Worm (Caenorhabditis elegans) whole organism, L4 larva: ENCODE results near the gene acy-2.

Experiments used
- F26F4.8 ChIP-seq: fragments of 200-800 bp; sonication (Bioruptor generic); conservative IDR thresholded peaks from 2 replicates; pipeline ENCODE4 v1.3.6; 2022; ENCODE audit warnings: missing genetic modification characterization, missing compliant biosample characterization
- R02D3.7 ChIP-seq: fragments of 150-350 bp; sonication (generic microtip); optimal IDR thresholded peaks from 3 replicates; lab custom pipeline; 2014; ENCODE audit warnings: missing biosample characterization, missing genetic modification characterization
- Y105C5A.15 ChIP-seq: fragments of 200-800 bp; sonication (Bioruptor generic); IDR thresholded peaks from 2 replicates; pipeline ENCODE4 v1.3.6; 2022; ENCODE audit warnings: missing genetic modification characterization, missing compliant biosample characterization
- Y48G9A.11 ChIP-seq: fragments of 200-800 bp; sonication (Bioruptor generic); IDR thresholded peaks from 2 replicates; pipeline ENCODE4 v1.3.6; 2022; ENCODE audit warnings: missing genetic modification reagents, missing genetic modification characterization, missing compliant biosample characterization
- Y5F2A.4 ChIP-seq: fragments of 200-800 bp; sonication (Bioruptor generic); optimal IDR thresholded peaks from 2 replicates; lab custom pipeline; 2018; ENCODE audit warnings: mild to moderate bottlenecking, missing genetic modification characterization, missing compliant biosample characterization
- ZK337.2 ChIP-seq: fragments of 200-800 bp; sonication (Bioruptor generic); IDR thresholded peaks from 2 replicates; pipeline ENCODE4 v1.3.6; 2022; ENCODE audit warnings: missing genetic modification reagents, missing genetic modification characterization, missing compliant biosample characterization
- aly-2 ChIP-seq: sonication (generic microtip); optimal IDR thresholded peaks from 2 replicates; lab custom pipeline; 2018; ENCODE audit warnings: missing biosample characterization, missing genetic modification characterization
- arid-1 ChIP-seq: fragments of 200-800 bp; sonication (Bioruptor generic); conservative IDR thresholded peaks from 2 replicates; pipeline ENCODE4 v1.3.6; 2022; ENCODE audit warnings: missing genetic modification reagents, missing genetic modification characterization, missing compliant biosample characterization
- ceh-20 ChIP-seq: fragments of 200-800 bp; sonication (Bioruptor generic); IDR thresholded peaks from 2 replicates; pipeline ENCODE4 v1.3.6; 2022; ENCODE audit warnings: missing genetic modification reagents, missing genetic modification characterization, missing compliant biosample characterization
- ceh-32 ChIP-seq: sonication (generic microtip); optimal IDR thresholded peaks from 2 replicates; lab custom pipeline; 2016; ENCODE audit warnings: mild to moderate bottlenecking, missing genetic modification characterization, missing compliant biosample characterization; ENCODE audit not compliant: poor library complexity
- ceh-44 ChIP-seq: fragments of 200-800 bp; sonication (Bioruptor generic); IDR thresholded peaks from 2 replicates; pipeline ENCODE4 v1.3.6; 2022; ENCODE audit warnings: missing genetic modification reagents, missing genetic modification characterization, missing compliant biosample characterization
- ces-1 ChIP-seq: fragments of 150-350 bp; sonication (generic microtip); optimal IDR thresholded peaks from 4 replicates; lab custom pipeline; 2014; ENCODE audit warnings: missing biosample characterization, missing genetic modification reagents, missing genetic modification characterization
- ctbp-1 ChIP-seq: fragments of 200-800 bp; sonication (Bioruptor generic); IDR thresholded peaks from 2 replicates; pipeline ENCODE4 v1.3.6; 2022; ENCODE audit warnings: missing genetic modification reagents, missing genetic modification characterization, missing compliant biosample characterization
- daf-12 ChIP-seq: fragments of 150-350 bp; optimal IDR thresholded peaks from 2 replicates; lab custom pipeline; 2014; ENCODE audit warnings: missing biosample characterization, missing genetic modification reagents, missing genetic modification characterization
- dmd-6 ChIP-seq: fragments of 200-800 bp; sonication (Bioruptor generic); IDR thresholded peaks from 2 replicates; pipeline ENCODE4 v1.3.6; 2022; ENCODE audit warnings: missing genetic modification reagents, missing genetic modification characterization, missing compliant biosample characterization
- duxl-1 ChIP-seq: sonication (generic microtip); optimal IDR thresholded peaks from 2 replicates; lab custom pipeline; 2016; ENCODE audit warnings: mild to moderate bottlenecking, missing genetic modification characterization, moderate library complexity, missing compliant biosample characterization; ENCODE audit not compliant: poor library complexity
- dve-1 ChIP-seq: sonication (generic microtip); optimal IDR thresholded peaks from 2 replicates; lab custom pipeline; 2017; ENCODE audit warnings: antibody characterized with exemption, mild to moderate bottlenecking, missing genetic modification characterization, missing compliant biosample characterization; ENCODE audit not compliant: insufficient read depth
- egl-43 ChIP-seq: fragments of 200-800 bp; sonication (Bioruptor generic); IDR thresholded peaks from 2 replicates; pipeline ENCODE4 v1.3.6; 2022; ENCODE audit warnings: missing genetic modification reagents, missing genetic modification characterization, missing compliant biosample characterization
- fkh-10 ChIP-seq: fragments of 150-350 bp; optimal IDR thresholded peaks from 2 replicates; lab custom pipeline; 2014; ENCODE audit warnings: missing biosample characterization, missing genetic modification reagents, missing genetic modification characterization
- fos-1 ChIP-seq: fragments of 150-350 bp; optimal IDR thresholded peaks from 2 replicates; lab custom pipeline; 2014; ENCODE audit warnings: missing biosample characterization, missing genetic modification characterization
- hif-1 ChIP-seq, 2 experiments: sonication (generic microtip); optimal IDR thresholded peaks; 2 replicates each; lab custom pipeline; 2016 to 2017; ENCODE audit warnings: missing compliant biosample characterization in 2 of 2, missing genetic modification characterization in 2 of 2, missing genetic modification reagents in 2 of 2, missing genotype in 2 of 2, mild to moderate bottlenecking in 1 of 2
- hlh-11 ChIP-seq: fragments of 200-800 bp; sonication (Bioruptor generic); optimal IDR thresholded peaks from 2 replicates; lab custom pipeline; 2018; ENCODE audit warnings: mild to moderate bottlenecking, missing genetic modification characterization, missing compliant biosample characterization
- lim-7 ChIP-seq: fragments of 200-800 bp; sonication (Bioruptor generic); IDR thresholded peaks from 2 replicates; pipeline ENCODE4 v1.3.6; 2022; ENCODE audit warnings: missing genetic modification characterization, missing compliant biosample characterization
- lin-1 ChIP-seq: fragments of 200-800 bp; sonication (Bioruptor generic); IDR thresholded peaks from 2 replicates; pipeline ENCODE4 v1.3.6; 2022; ENCODE audit warnings: missing genetic modification reagents, missing genetic modification characterization, missing compliant biosample characterization
- lin-13 ChIP-seq: fragments of 150-350 bp; optimal IDR thresholded peaks from 2 replicates; lab custom pipeline; 2014; ENCODE audit warnings: missing biosample characterization, missing genetic modification reagents, missing genetic modification characterization
- lin-29 ChIP-seq: fragments of 200-800 bp; sonication (Bioruptor generic); IDR thresholded peaks from 2 replicates; pipeline ENCODE4 v1.3.6; 2022; ENCODE audit warnings: missing genetic modification reagents, missing genetic modification characterization, missing compliant biosample characterization
- lin-38 ChIP-seq: fragments of 200-800 bp; sonication (Bioruptor generic); IDR thresholded peaks from 2 replicates; pipeline ENCODE4 v1.3.6; 2022; ENCODE audit warnings: missing genetic modification reagents, missing genetic modification characterization, missing compliant biosample characterization
- lin-39 ChIP-seq: fragments of 150-350 bp; optimal IDR thresholded peaks from 2 replicates; lab custom pipeline; 2014; ENCODE audit warnings: missing biosample characterization, missing genetic modification reagents, missing genetic modification characterization
- lir-3 ChIP-seq: sonication (generic microtip); optimal IDR thresholded peaks from 2 replicates; lab custom pipeline; 2016; ENCODE audit warnings: mild to moderate bottlenecking, missing genetic modification characterization, missing compliant biosample characterization
- madf-5 ChIP-seq, 2 experiments: fragments of 200-800 bp; sonication (Bioruptor generic); IDR thresholded peaks; 2 replicates each; pipeline ENCODE4 v1.3.6; 2022; ENCODE audit warnings: missing compliant biosample characterization in 2 of 2, missing genetic modification characterization in 2 of 2
- madf-9 ChIP-seq: fragments of 200-800 bp; sonication (Bioruptor generic); conservative IDR thresholded peaks from 2 replicates; pipeline ENCODE4 v1.3.6; 2022; ENCODE audit warnings: missing genetic modification reagents, missing genetic modification characterization, missing compliant biosample characterization
- mep-1 ChIP-seq: fragments of 150-350 bp; sonication (generic microtip); optimal IDR thresholded peaks from 3 replicates; lab custom pipeline; 2014; ENCODE audit warnings: missing biosample characterization, missing genetic modification characterization
- mes-2 ChIP-seq: sonication (generic microtip); optimal IDR thresholded peaks from 2 replicates; lab custom pipeline; 2016; ENCODE audit warnings: missing genotype, mild to moderate bottlenecking, missing genetic modification characterization, missing compliant biosample characterization; ENCODE audit not compliant: poor library complexity, severe bottlenecking
- mxl-2 ChIP-seq: fragments of 200-800 bp; sonication (Bioruptor generic); conservative IDR thresholded peaks from 2 replicates; pipeline ENCODE4 v1.3.6; 2022; ENCODE audit warnings: missing genetic modification reagents, missing genetic modification characterization, missing compliant biosample characterization
- nhr-237 ChIP-seq: sonication (generic microtip); optimal IDR thresholded peaks from 2 replicates; lab custom pipeline; 2017; ENCODE audit warnings: missing biosample characterization, missing genetic modification characterization
- nhr-42 ChIP-seq: fragments of 200-800 bp; sonication (Bioruptor generic); IDR thresholded peaks from 2 replicates; pipeline ENCODE4 v1.3.6; 2022; ENCODE audit warnings: missing genetic modification characterization, missing compliant biosample characterization
- nhr-6 ChIP-seq: fragments of 150-350 bp; optimal IDR thresholded peaks from 2 replicates; lab custom pipeline; 2014; ENCODE audit warnings: missing biosample characterization, missing genetic modification characterization
- nhr-76 ChIP-seq: fragments of 150-350 bp; optimal IDR thresholded peaks from 2 replicates; lab custom pipeline; 2014; ENCODE audit warnings: missing biosample characterization, missing genetic modification characterization
- nhr-77 ChIP-seq: fragments of 150-350 bp; optimal IDR thresholded peaks from 2 replicates; lab custom pipeline; 2014; ENCODE audit warnings: missing biosample characterization, missing genetic modification characterization
- pha-4 ChIP-seq, 2 experiments: fragments of 150-350 bp in 1 of 2; fragments of 200-800 bp in 1 of 2; sonication (Bioruptor generic) in 1 of 2; IDR thresholded peaks in 1 of 2; optimal IDR thresholded peaks in 1 of 2; 2 replicates each; pipeline versions ENCODE4 v1.3.6 to Lab custom; 2014 to 2022; ENCODE audit warnings: missing genetic modification characterization in 2 of 2, missing genetic modification reagents in 2 of 2, missing biosample characterization in 1 of 2, missing compliant biosample characterization in 1 of 2
- rbr-2 ChIP-seq: sonication (generic microtip); optimal IDR thresholded peaks from 2 replicates; lab custom pipeline; 2016; ENCODE audit warnings: missing genotype, missing genetic modification characterization, missing compliant biosample characterization
- sdz-12 ChIP-seq: fragments of 200-800 bp; sonication (Bioruptor generic); optimal IDR thresholded peaks from 2 replicates; lab custom pipeline; 2018; ENCODE audit warnings: mild to moderate bottlenecking, missing genetic modification characterization, missing compliant biosample characterization
- set-16 ChIP-seq: fragments of 200-800 bp; sonication (Bioruptor generic); IDR thresholded peaks from 2 replicates; pipeline ENCODE4 v1.3.6; 2022; ENCODE audit warnings: missing genetic modification reagents, missing genetic modification characterization, missing compliant biosample characterization
- snpc-1.2 ChIP-seq: fragments of 200-800 bp; sonication (Bioruptor generic); IDR thresholded peaks from 2 replicates; pipeline ENCODE4 v1.3.6; 2022; ENCODE audit warnings: missing genetic modification reagents, missing genetic modification characterization, missing compliant biosample characterization
- spr-3 ChIP-seq: fragments of 200-800 bp; sonication (Bioruptor generic); optimal IDR thresholded peaks from 2 replicates; lab custom pipeline; 2018; ENCODE audit warnings: mild to moderate bottlenecking, missing genetic modification characterization, missing compliant biosample characterization
- zag-1 ChIP-seq: fragments of 150-350 bp; optimal IDR thresholded peaks from 2 replicates; lab custom pipeline; 2014; ENCODE audit warnings: missing biosample characterization, missing genetic modification characterization
- zip-2 ChIP-seq: fragments of 150-350 bp; optimal IDR thresholded peaks from 2 replicates; lab custom pipeline; 2014; ENCODE audit warnings: missing biosample characterization, missing genetic modification characterization
- ztf-7 ChIP-seq: fragments of 150-350 bp; optimal IDR thresholded peaks from 2 replicates; lab custom pipeline; 2014; ENCODE audit warnings: missing biosample characterization, missing genetic modification characterization

Gene acy-2

DNA sequence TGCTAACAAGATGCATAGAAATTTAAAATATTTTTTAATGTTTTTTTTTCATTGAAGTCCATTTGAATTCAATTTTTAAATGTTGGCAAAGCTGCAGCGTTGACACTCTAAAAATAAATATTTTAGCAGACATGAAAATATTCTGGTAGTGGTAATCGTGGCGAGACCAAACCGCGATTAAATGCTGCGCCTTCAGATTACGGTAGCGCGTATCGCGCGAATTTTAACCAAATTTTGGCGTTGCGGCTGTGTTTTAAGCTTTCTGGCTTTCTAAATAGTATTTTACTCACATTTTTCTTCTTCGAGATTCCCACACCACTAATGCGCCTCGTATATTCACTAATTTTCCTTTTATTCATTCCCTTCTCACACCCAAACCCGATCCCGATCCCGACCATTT, 20.3 kb downstream of the acy-2 start, which contains the start of gene cpg-4 (continued):
- 0 out of 2 replicates have a peak, but pooled peaks have one; percentile 27 for TF ChIP-seq snpc-1.2 (GFP tag; lab: Robert Waterston, UW)
- TF ChIP-seq, all 104 proteins: peak for 5

- TF ChIP-seq fos-1 (tag; lab: Kevin White, UChicago) (no peak), aly-2 (tag; lab: Kevin White, UChicago) (no peak), mxl-2 (peak; percentile 71; the same call in 1 of the 2 replicates), hlh-11 (tag; lab: Kevin White, UChicago) (peak; percentile 100), nhr-77 (peak; percentile 86), ceh-44 (GFP tag; lab: Robert Waterston, UW) (no peak), mes-2 (tag; lab: Kevin White, UChicago) (peak; percentile 74), Y48G9A.11 (GFP tag; lab: Robert Waterston, UW) (no peak), madf-9 (peak; percentile 57), F26F4.8 (GFP tag; lab: Robert Waterston, UW) (no peak), sdz-12 (GFP tag; lab: Kevin White, UChicago) (no peak), ceh-20 (GFP tag; lab: Robert Waterston, UW) (peak; percentile 92), dmd-6 (GFP tag; lab: Robert Waterston, UW) (peak; percentile 99), fkh-10 (peak; percentile 80), ces-1 (GFP tag; lab: Kevin White, UChicago) (no peak), set-16 (peak; percentile 68), lin-39 (tag; lab: Kevin White, UChicago) (no peak), hif-1 (tag; optimal IDR thresholded peaks at IDR 0.05; lab: Kevin White, UChicago) (peak; percentile 13 to 85), ctbp-1 (peak; percentile 86), pha-4 (GFP tag; IDR thresholded peaks at IDR 0.05; lab: Robert Waterston, UW) (peak; percentile 94), pha-4 (tag; optimal IDR thresholded peaks at IDR 0.05; lab: Kevin White, UChicago) (peak; percentile 90), nhr-6 (tag; lab: Kevin White, UChicago) (peak; percentile 81), zag-1 (tag; lab: Kevin White, UChicago) (no peak), lim-7 (GFP tag; lab: Robert Waterston, UW) (0 out of 2 replicates have a peak, but pooled peaks have one; percentile 25), arid-1 (peak; percentile 78), nhr-76 (tag; lab: Kevin White, UChicago) (peak; percentile 33), ztf-7 (tag; lab: Kevin White, UChicago) (peak; percentile 86), ceh-32 (no peak), lir-3 (tag; lab: Kevin White, UChicago) (no peak), Y5F2A.4 (GFP tag; lab: Kevin White, UChicago) (no peak), spr-3 (GFP tag; lab: Kevin White, UChicago) (peak; percentile 66), R02D3.7 (tag; lab: Kevin White, UChicago) (no peak), ZK337.2 (no peak), egl-43 (GFP tag; lab: Robert Waterston, UW) (peak; percentile 83), nhr-42 (peak; percentile 91), dve-1 (peak; percentile 99), madf-5 (GFP tag; IDR thresholded peaks at IDR 0.05; lab: Robert Waterston, UW) (peak in 1 of 2 experiments; percentile 59; a peak in 1 of 4 replicates), lin-1 (GFP tag; lab: Robert Waterston, UW) (peak; percentile 97), nhr-237 (no peak), zip-2 (tag; lab: Kevin White, UChicago) (peak; percentile 30), duxl-1 (tag; lab: Kevin White, UChicago) (peak; percentile 45), Y105C5A.15 (GFP tag; lab: Robert Waterston, UW) (no peak), mep-1 (tag; lab: Kevin White, UChicago) (peak; percentile 93), rbr-2 (peak; percentile 91), lin-29 (GFP tag; lab: Robert Waterston, UW) (no peak), lin-38 (GFP tag; lab: Robert Waterston, UW) (peak; percentile 71), daf-12 (no peak), lin-13 (GFP tag; lab: Kevin White, UChicago) (peak; percentile 81)
Measured at ce11 chrV:6000368-6000802, 24.6 kb downstream of the acy-2 start.
